Worm (Caenorhabditis elegans) whole organism, midembryonic: ENCODE results near the gene nfm-1.

Experiments
- T22C8.4 ChIP-seq: fragments of 200-800 bp; sonication (Bioruptor generic); IDR thresholded peaks from 2 replicates; pipeline ENCODE4 v1.3.6; 2022; ENCODE audit warnings: missing genetic modification characterization, missing compliant biosample characterization
- cog-1 ChIP-seq: sonication (generic microtip); optimal IDR thresholded peaks from 2 replicates; lab custom pipeline; 2016; ENCODE audit warnings: missing genetic modification characterization, missing compliant biosample characterization
- flt-1 ChIP-seq: fragments of 200-800 bp; sonication (Bioruptor generic); IDR thresholded peaks from 2 replicates; pipeline ENCODE4 v1.3.6; 2022; ENCODE audit warnings: missing genetic modification characterization, missing compliant biosample characterization
- klf-2 ChIP-seq: fragments of 200-800 bp; sonication (Bioruptor generic); conservative IDR thresholded peaks from 2 replicates; pipeline ENCODE4 v1.3.6; 2022; ENCODE audit warnings: missing genetic modification reagents, missing genetic modification characterization, missing compliant biosample characterization
- med-1 ChIP-seq: sonication (generic microtip); optimal IDR thresholded peaks from 2 replicates; lab custom pipeline; 2017; ENCODE audit warnings: missing genetic modification characterization, mild to moderate bottlenecking, missing compliant biosample characterization, antibody characterized with exemption, missing genetic modification reagents; ENCODE audit not compliant: insufficient read depth
- ref-1 ChIP-seq: fragments of 200-800 bp; sonication (Bioruptor generic); conservative IDR thresholded peaks from 2 replicates; pipeline ENCODE4 v1.3.6; 2022; ENCODE audit warnings: missing genetic modification reagents, missing genetic modification characterization, missing compliant biosample characterization
- tab-1 ChIP-seq: fragments of 200-800 bp; sonication (Bioruptor generic); IDR thresholded peaks from 2 replicates; pipeline ENCODE4 v1.3.6; 2022; ENCODE audit warnings: missing genetic modification characterization, missing compliant biosample characterization
- ztf-23 ChIP-seq: fragments of 200-800 bp; sonication (Bioruptor generic); IDR thresholded peaks from 2 replicates; pipeline ENCODE4 v1.3.6; 2022; ENCODE audit warnings: missing genetic modification reagents, missing genetic modification characterization, missing compliant biosample characterization
- ztf-29 ChIP-seq: fragments of 200-800 bp; sonication (Bioruptor generic); IDR thresholded peaks from 2 replicates; pipeline ENCODE4 v1.3.6; 2022; ENCODE audit warnings: missing genetic modification reagents, missing genetic modification characterization, missing compliant biosample characterization

nfm-1 gene

ce11 chrIII:6135211-6135610 is 24.0 kb upstream of the nfm-1 start:
- no peak for TF ChIP-seq cog-1 (tag; lab: Kevin White, UChicago)
- no peak for TF ChIP-seq ztf-23 (GFP tag; lab: Robert Waterston, UW)
- no peak for TF ChIP-seq med-1 (GFP tag; lab: Kevin White, UChicago)
- no peak for TF ChIP-seq ztf-29
- TF ChIP-seq klf-2 = no peak
- TF ChIP-seq tab-1 = no peak
- TF ChIP-seq flt-1 (GFP tag; lab: Robert Waterston, UW) = no peak
- no peak for TF ChIP-seq ref-1 (GFP tag; lab: Robert Waterston, UW)

ce11 chrIII:6136178-6136577 is 23.1 kb upstream of the nfm-1 start, which contains the start of gene mvk-1:
Gene mvk-1 (minus strand): TSS chrIII:6136278.
- TF ChIP-seq tab-1 = no peak

ce11 chrIII:6137431-6137830 is 21.8 kb upstream of the nfm-1 start:
- TF ChIP-seq cog-1 (tag; lab: Kevin White, UChicago) (no peak), flt-1 (GFP tag; lab: Robert Waterston, UW) (peak; percentile 41; the same call in 1 of the 2 replicates)

- TF ChIP-seq ztf-23 (GFP tag; lab: Robert Waterston, UW) (0 out of 2 replicates have a peak, but pooled peaks have one; percentile 27), med-1 (GFP tag; lab: Kevin White, UChicago) (no peak)
These were observed 20.8 kb upstream of the nfm-1 start for ce11 chrIII:6138457-6138856.

ce11 chrIII:6139328-6139727 is 19.9 kb upstream of the nfm-1 start:
- TF ChIP-seq ztf-29 = no peak
- no peak for TF ChIP-seq cog-1 (tag; lab: Kevin White, UChicago)
- no peak for TF ChIP-seq klf-2
- no peak for TF ChIP-seq flt-1 (GFP tag; lab: Robert Waterston, UW)

ce11 chrIII:6139932-6140612 is 19.2 kb upstream of the nfm-1 start:
- TF ChIP-seq med-1 (GFP tag; lab: Kevin White, UChicago) (no peak), ref-1 (GFP tag; lab: Robert Waterston, UW) (no peak), flt-1 (GFP tag; lab: Robert Waterston, UW) (no peak), ztf-23 (GFP tag; lab: Robert Waterston, UW) (no peak), ztf-29 (no peak), klf-2 (no peak), cog-1 (tag; lab: Kevin White, UChicago) (no peak), T22C8.4 (GFP tag; lab: Robert Waterston, UW) (no peak), tab-1 (no peak)

- TF ChIP-seq T22C8.4 (GFP tag; lab: Robert Waterston, UW) = no peak
- no peak for TF ChIP-seq klf-2
- TF ChIP-seq cog-1 (tag; lab: Kevin White, UChicago) = no peak
- no peak for TF ChIP-seq med-1 (GFP tag; lab: Kevin White, UChicago)
- TF ChIP-seq tab-1 = no peak
- no peak for TF ChIP-seq flt-1 (GFP tag; lab: Robert Waterston, UW)
- TF ChIP-seq ref-1 (GFP tag; lab: Robert Waterston, UW) = no peak
- no peak for TF ChIP-seq ztf-29
- TF ChIP-seq ztf-23 (GFP tag; lab: Robert Waterston, UW) = no peak
These were observed 18.4 kb upstream of the nfm-1 start for ce11 chrIII:6140818-6141217.

ce11 chrIII:6141532-6141931 is 17.7 kb upstream of the nfm-1 start:
- TF ChIP-seq klf-2 (no peak), med-1 (GFP tag; lab: Kevin White, UChicago) (no peak), ztf-23 (GFP tag; lab: Robert Waterston, UW) (no peak), flt-1 (GFP tag; lab: Robert Waterston, UW) (no peak), cog-1 (tag; lab: Kevin White, UChicago) (no peak), ref-1 (GFP tag; lab: Robert Waterston, UW) (no peak), T22C8.4 (GFP tag; lab: Robert Waterston, UW) (no peak), tab-1 (no peak), ztf-29 (no peak)

- TF ChIP-seq ref-1 (GFP tag; lab: Robert Waterston, UW) = no peak
- TF ChIP-seq med-1 (GFP tag; lab: Kevin White, UChicago) = no peak
- TF ChIP-seq flt-1 (GFP tag; lab: Robert Waterston, UW) = no peak
- TF ChIP-seq ztf-23 (GFP tag; lab: Robert Waterston, UW) = no peak
- no peak for TF ChIP-seq ztf-29
- no peak for TF ChIP-seq T22C8.4 (GFP tag; lab: Robert Waterston, UW)
- TF ChIP-seq tab-1 = no peak
- no peak for TF ChIP-seq cog-1 (tag; lab: Kevin White, UChicago)
- no peak for TF ChIP-seq klf-2
These were observed 14.8 kb upstream of the nfm-1 start for ce11 chrIII:6144390-6144962.

- no peak for TF ChIP-seq ztf-23 (GFP tag; lab: Robert Waterston, UW)
- TF ChIP-seq cog-1 (tag; lab: Kevin White, UChicago) = no peak
- no peak for TF ChIP-seq ztf-29
- no peak for TF ChIP-seq T22C8.4 (GFP tag; lab: Robert Waterston, UW)
- no peak for TF ChIP-seq flt-1 (GFP tag; lab: Robert Waterston, UW)
- no peak for TF ChIP-seq ref-1 (GFP tag; lab: Robert Waterston, UW)
- no peak for TF ChIP-seq klf-2
- TF ChIP-seq tab-1 = no peak
- no peak for TF ChIP-seq med-1 (GFP tag; lab: Kevin White, UChicago)
These were observed 13.9 kb upstream of the nfm-1 start for ce11 chrIII:6145309-6145708.
